Worm (Caenorhabditis elegans) whole organism, late embryonic: ENCODE data around the gene srbc-5.

Experiments used
- C08G9.2 ChIP-seq: sonication (generic microtip); optimal IDR thresholded peaks from 2 replicates; lab custom pipeline; 2016; ENCODE audit warnings: mild to moderate bottlenecking, missing genetic modification characterization, moderate library complexity, missing compliant biosample characterization
- F13H6.1 ChIP-seq: sonication (generic microtip); optimal IDR thresholded peaks from 2 replicates; lab custom pipeline; 2016; ENCODE audit warnings: missing genetic modification characterization, missing compliant biosample characterization
- K02D7.2 ChIP-seq: sonication (generic microtip); optimal IDR thresholded peaks from 2 replicates; lab custom pipeline; 2017; ENCODE audit warnings: mild to moderate bottlenecking, missing genetic modification characterization, missing compliant biosample characterization
- T23F11.4 ChIP-seq: fragments of 200-800 bp; sonication (Bioruptor generic); optimal IDR thresholded peaks from 2 replicates; lab custom pipeline; 2018; ENCODE audit warnings: mild to moderate bottlenecking, missing genetic modification characterization, missing compliant biosample characterization
- ahr-1 ChIP-seq: sonication (generic microtip); optimal IDR thresholded peaks from 2 replicates; lab custom pipeline; 2016; ENCODE audit warnings: missing genetic modification characterization, missing compliant biosample characterization
- ama-1 ChIP-seq: fragments of 150-350 bp; optimal IDR thresholded peaks from 2 replicates; lab custom pipeline; 2014
- ceh-14 ChIP-seq: sonication (generic microtip); optimal IDR thresholded peaks from 2 replicates; lab custom pipeline; 2016; ENCODE audit warnings: missing genotype, missing genetic modification characterization, missing compliant biosample characterization
- ceh-19 ChIP-seq: fragments of 200-800 bp; sonication (Bioruptor generic); optimal IDR thresholded peaks from 2 replicates; lab custom pipeline; 2018; ENCODE audit warnings: mild to moderate bottlenecking, missing genetic modification characterization, missing compliant biosample characterization
- ceh-30 ChIP-seq: fragments of 150-350 bp; optimal IDR thresholded peaks from 2 replicates; lab custom pipeline; 2014; ENCODE audit warnings: missing biosample characterization, missing genetic modification characterization
- ceh-31 ChIP-seq: sonication (generic microtip); optimal IDR thresholded peaks from 2 replicates; lab custom pipeline; 2016; ENCODE audit warnings: missing genetic modification characterization, missing compliant biosample characterization
- ceh-34 ChIP-seq: sonication (generic microtip); optimal IDR thresholded peaks from 2 replicates; lab custom pipeline; 2016; ENCODE audit warnings: mild to moderate bottlenecking, missing genetic modification characterization, missing compliant biosample characterization
- che-1 ChIP-seq: sonication (generic microtip); optimal IDR thresholded peaks from 2 replicates; lab custom pipeline; 2016; ENCODE audit warnings: mild to moderate bottlenecking, missing genetic modification characterization, missing compliant biosample characterization
- dmd-4 ChIP-seq: sonication (generic microtip); optimal IDR thresholded peaks from 2 replicates; lab custom pipeline; 2016; ENCODE audit warnings: borderline replicate concordance, missing genetic modification characterization, missing compliant biosample characterization
- dve-1 ChIP-seq: sonication (generic microtip); optimal IDR thresholded peaks from 2 replicates; lab custom pipeline; 2017; ENCODE audit warnings: antibody characterized with exemption, mild to moderate bottlenecking, missing genetic modification characterization, missing compliant biosample characterization
- elt-4 ChIP-seq: sonication (generic microtip); optimal IDR thresholded peaks from 2 replicates; lab custom pipeline; 2016; ENCODE audit warnings: missing genetic modification characterization, missing compliant biosample characterization
- eyg-1 ChIP-seq: sonication (generic microtip); optimal IDR thresholded peaks from 2 replicates; lab custom pipeline; 2016; ENCODE audit warnings: missing genotype, missing genetic modification characterization, missing compliant biosample characterization
- fax-1 ChIP-seq: sonication (generic microtip); optimal IDR thresholded peaks from 2 replicates; lab custom pipeline; 2016; ENCODE audit warnings: missing genotype, missing genetic modification characterization, missing compliant biosample characterization
- fkh-10 ChIP-seq: fragments of 150-350 bp; optimal IDR thresholded peaks from 2 replicates; lab custom pipeline; 2014; ENCODE audit warnings: missing biosample characterization, missing genetic modification reagents, missing genetic modification characterization
- fkh-6 ChIP-seq: sonication (generic microtip); optimal IDR thresholded peaks from 2 replicates; lab custom pipeline; 2016; ENCODE audit warnings: missing genetic modification characterization, missing compliant biosample characterization
- gmeb-2 ChIP-seq: sonication (generic microtip); optimal IDR thresholded peaks from 2 replicates; lab custom pipeline; 2016; ENCODE audit warnings: missing genetic modification characterization, inconsistent platforms, missing compliant biosample characterization
- hlh-15 ChIP-seq: sonication (generic microtip); optimal IDR thresholded peaks from 2 replicates; lab custom pipeline; 2016; ENCODE audit warnings: missing genetic modification characterization, missing compliant biosample characterization
- hlh-6 ChIP-seq: sonication (generic microtip); optimal IDR thresholded peaks from 2 replicates; lab custom pipeline; 2016; ENCODE audit warnings: missing genotype, missing genetic modification characterization, missing compliant biosample characterization
- madf-2 ChIP-seq: sonication (generic microtip); optimal IDR thresholded peaks from 2 replicates; lab custom pipeline; 2017; ENCODE audit warnings: missing genetic modification characterization, missing compliant biosample characterization
- npax-4 ChIP-seq: sonication (generic microtip); optimal IDR thresholded peaks from 2 replicates; lab custom pipeline; 2016; ENCODE audit warnings: missing genetic modification characterization, missing compliant biosample characterization
- odd-2 ChIP-seq: sonication (generic microtip); optimal IDR thresholded peaks from 2 replicates; lab custom pipeline; 2017; ENCODE audit warnings: antibody characterized with exemption, mild to moderate bottlenecking, missing genetic modification characterization, missing compliant biosample characterization
- pag-3 ChIP-seq: sonication (generic microtip); optimal IDR thresholded peaks from 2 replicates; lab custom pipeline; 2016; ENCODE audit warnings: missing compliant biosample characterization, missing genetic modification characterization, borderline replicate concordance
- pqm-1 ChIP-seq: sonication (generic microtip); optimal IDR thresholded peaks from 2 replicates; lab custom pipeline; 2016; ENCODE audit warnings: missing genetic modification characterization, missing compliant biosample characterization
- sox-2 ChIP-seq: fragments of 200-800 bp; sonication (Bioruptor generic); IDR thresholded peaks from 2 replicates; pipeline ENCODE4 v1.3.6; 2022; ENCODE audit warnings: missing genetic modification reagents, missing genetic modification characterization, missing compliant biosample characterization
- sox-4 ChIP-seq: sonication (generic microtip); optimal IDR thresholded peaks from 2 replicates; lab custom pipeline; 2017; ENCODE audit warnings: mild to moderate bottlenecking, missing genetic modification characterization, inconsistent platforms, missing compliant biosample characterization
- tbx-2 ChIP-seq: sonication (generic microtip); optimal IDR thresholded peaks from 2 replicates; lab custom pipeline; 2016; ENCODE audit warnings: missing genetic modification characterization, missing compliant biosample characterization
- ttx-3 ChIP-seq: sonication (generic microtip); optimal IDR thresholded peaks from 2 replicates; lab custom pipeline; 2016; ENCODE audit warnings: missing genetic modification reagents, missing genetic modification characterization, missing compliant biosample characterization
- unc-55 ChIP-seq: sonication (generic microtip); optimal IDR thresholded peaks from 2 replicates; lab custom pipeline; 2017; ENCODE audit warnings: missing biosample characterization, missing genetic modification reagents, missing genetic modification characterization
- ztf-16 ChIP-seq: sonication (generic microtip); optimal IDR thresholded peaks from 2 replicates; lab custom pipeline; 2017; ENCODE audit warnings: missing genetic modification characterization, missing compliant biosample characterization

srbc-5 gene

ce11 chrV:3234887-3235286 lies 25.3 kb upstream of the srbc-5 start, which contains the start of gene K08D9.6:
K08D9.6 (minus strand) TSS chrV:3234987.
- TF ChIP-seq npax-4 (tag; lab: Kevin White, UChicago) (no peak), eyg-1 (no peak), F13H6.1 (tag; lab: Kevin White, UChicago) (no peak)

- TF ChIP-seq dve-1 (tag; lab: Kevin White, UChicago) (no peak), fax-1 (tag; lab: Kevin White, UChicago) (no peak), pqm-1 (tag; lab: Kevin White, UChicago) (no peak), ztf-16 (no peak), unc-55 (GFP tag; lab: Kevin White, UChicago) (no peak), ceh-34 (no peak)
Observed at ce11 chrV:3236610-3237009, 23.6 kb upstream of the srbc-5 start, which contains the start of the genes K08D9.9 and str-16. K08D9.9 (minus strand) TSS chrV:3236710. str-16 (plus strand) TSS chrV:3236875.

ce11 chrV:3241175-3241574 lies 19.0 kb upstream of the srbc-5 start, which contains the start of gene srj-11:
srj-11 (plus strand) TSS chrV:3241424.
- TF ChIP-seq ceh-31 (tag; lab: Kevin White, UChicago), result no peak
- TF ChIP-seq, all 69 proteins: peak for 0

- TF ChIP-seq T23F11.4 (GFP tag; lab: Kevin White, UChicago), result no peak
- no peak for TF ChIP-seq fkh-6 (tag; lab: Kevin White, UChicago)
- TF ChIP-seq pqm-1 (tag; lab: Kevin White, UChicago), result no peak
- TF ChIP-seq, all 69 proteins: peak for 0
Observed at ce11 chrV:3242984-3243383, 17.2 kb upstream of the srbc-5 start, which contains the start of gene gst-23. gst-23 (plus strand) TSS chrV:3243284.

ce11 chrV:3244703-3245102 lies 15.5 kb upstream of the srbc-5 start, which contains the start of gene srj-7:
srj-7 (plus strand) TSS chrV:3245003.
- TF ChIP-seq ama-1 (no peak), pag-3 (no peak), hlh-15 (tag; lab: Kevin White, UChicago) (no peak), ceh-19 (GFP tag; lab: Kevin White, UChicago) (no peak), dmd-4 (tag; lab: Kevin White, UChicago) (no peak), tbx-2 (tag; lab: Kevin White, UChicago) (no peak), gmeb-2 (no peak), che-1 (tag; lab: Kevin White, UChicago) (no peak), odd-2 (tag; lab: Kevin White, UChicago) (no peak)

ce11 chrV:3247515-3247914 lies 12.7 kb upstream of the srbc-5 start, which contains the start of gene srj-8:
srj-8 (plus strand) TSS chrV:3247815.
- TF ChIP-seq C08G9.2 (no peak), madf-2 (tag; lab: Kevin White, UChicago) (no peak), dmd-4 (tag; lab: Kevin White, UChicago) (no peak), odd-2 (tag; lab: Kevin White, UChicago) (no peak), fax-1 (tag; lab: Kevin White, UChicago) (no peak), T23F11.4 (GFP tag; lab: Kevin White, UChicago) (no peak), hlh-15 (tag; lab: Kevin White, UChicago) (no peak), sox-2 (GFP tag; lab: Robert Waterston, UW) (no peak)

ce11 chrV:3250153-3250552 lies 10.0 kb upstream of the srbc-5 start, which contains the start of gene T28A11.13:
T28A11.13 (minus strand) TSS chrV:3250253.
- no peak for TF ChIP-seq fkh-6 (tag; lab: Kevin White, UChicago)
- TF ChIP-seq, all 69 proteins: peak for 0

ce11 chrV:3256051-3256450 lies 4.1 kb upstream of the srbc-5 start, which contains the start of gene srt-63:
srt-63 (minus strand) TSS chrV:3256151.
- TF ChIP-seq elt-4 (tag; lab: Kevin White, UChicago) (no peak), ceh-30 (tag; lab: Kevin White, UChicago) (no peak), ttx-3 (tag; lab: Kevin White, UChicago) (no peak), K02D7.2 (no peak), madf-2 (tag; lab: Kevin White, UChicago) (no peak), fkh-10 (no peak), ceh-14 (tag; lab: Kevin White, UChicago) (no peak), unc-55 (GFP tag; lab: Kevin White, UChicago) (no peak), hlh-6 (no peak), dve-1 (tag; lab: Kevin White, UChicago) (no peak), ahr-1 (tag; lab: Kevin White, UChicago) (no peak), sox-4 (tag; lab: Kevin White, UChicago) (no peak), fkh-6 (tag; lab: Kevin White, UChicago) (no peak)
- TF ChIP-seq, all 69 proteins: peak for 0
